Worm (Caenorhabditis elegans) whole organism, L1 larva: ENCODE data around the gene F42G8.8.

Experiments used
- C04F5.9 ChIP-seq: sonication (generic microtip); optimal IDR thresholded peaks from 2 replicates; lab custom pipeline; 2016; ENCODE audit warnings: missing genetic modification characterization, missing compliant biosample characterization
- C16A3.4 ChIP-seq: fragments of 150-350 bp; optimal IDR thresholded peaks from 2 replicates; lab custom pipeline; 2014; ENCODE audit warnings: missing biosample characterization, missing genetic modification characterization
- F16B12.6 ChIP-seq: fragments of 150-350 bp; optimal IDR thresholded peaks from 2 replicates; lab custom pipeline; 2014; ENCODE audit warnings: missing biosample characterization, missing genetic modification characterization
- Y116A8C.19 ChIP-seq: sonication (generic microtip); optimal IDR thresholded peaks from 2 replicates; lab custom pipeline; 2016; ENCODE audit warnings: missing compliant biosample characterization, missing genetic modification characterization, borderline replicate concordance
- blmp-1 ChIP-seq: fragments of 150-350 bp; optimal IDR thresholded peaks from 2 replicates; lab custom pipeline; 2014; ENCODE audit warnings: missing biosample characterization, missing genetic modification characterization
- ceh-63 ChIP-seq: fragments of 200-800 bp; sonication (Bioruptor generic); optimal IDR thresholded peaks from 2 replicates; lab custom pipeline; 2018; ENCODE audit warnings: mild to moderate bottlenecking, missing genetic modification characterization, missing compliant biosample characterization
- ceh-90 ChIP-seq: sonication (generic microtip); optimal IDR thresholded peaks from 2 replicates; lab custom pipeline; 2016; ENCODE audit warnings: missing genetic modification characterization, missing compliant biosample characterization
- dpl-1 ChIP-seq, 3 experiments: fragments of 150-350 bp in 2 of 3; sonication (generic microtip) in 1 of 3; optimal IDR thresholded peaks; 2 replicates each; lab custom pipeline; 2014 to 2017; ENCODE audit warnings: missing biosample characterization in 3 of 3, missing genetic modification characterization in 3 of 3, missing genetic modification reagents in 3 of 3
- efl-1 ChIP-seq, 4 experiments: fragments of 150-350 bp; optimal IDR thresholded peaks in 3 of 4; peaks in 1 of 4; 1 replicate in 1 of 4; 2 replicates in 3 of 4; lab custom pipeline; 2014; ENCODE audit warnings: missing biosample characterization in 2 of 4, missing genetic modification characterization in 2 of 4, missing genetic modification reagents in 2 of 4
- elt-2 ChIP-seq: sonication (generic microtip); optimal IDR thresholded peaks from 2 replicates; lab custom pipeline; 2016; ENCODE audit warnings: missing genetic modification characterization, mild to moderate bottlenecking, inconsistent platforms, missing compliant biosample characterization, missing genetic modification reagents
- elt-3 ChIP-seq, 6 experiments: fragments of 150-350 bp in 1 of 6; sonication (generic microtip); optimal IDR thresholded peaks; 2 replicates each; lab custom pipeline; 2017 to 2018; ENCODE audit warnings: missing biosample characterization in 6 of 6, missing genetic modification characterization in 6 of 6, inconsistent platforms in 1 of 6
- fkh-10 ChIP-seq: sonication (generic microtip); optimal IDR thresholded peaks from 2 replicates; lab custom pipeline; 2017; ENCODE audit warnings: missing biosample characterization, missing genetic modification reagents, missing genetic modification characterization
- fkh-4 ChIP-seq: sonication (generic microtip); optimal IDR thresholded peaks from 2 replicates; lab custom pipeline; 2016; ENCODE audit warnings: missing compliant biosample characterization, missing genetic modification characterization, borderline replicate concordance
- fkh-8 ChIP-seq: sonication (generic microtip); optimal IDR thresholded peaks from 2 replicates; lab custom pipeline; 2016; ENCODE audit warnings: mild to moderate bottlenecking, missing genetic modification characterization, missing compliant biosample characterization
- fos-1 ChIP-seq: fragments of 150-350 bp; optimal IDR thresholded peaks from 2 replicates; lab custom pipeline; 2014; ENCODE audit warnings: missing biosample characterization, missing genetic modification characterization
- hpl-2 ChIP-seq: fragments of 150-350 bp; optimal IDR thresholded peaks from 2 replicates; lab custom pipeline; 2014; ENCODE audit warnings: missing biosample characterization, missing genetic modification reagents, missing genetic modification characterization
- irx-1 ChIP-seq: sonication (generic microtip); optimal IDR thresholded peaks from 2 replicates; lab custom pipeline; 2016; ENCODE audit warnings: missing genetic modification characterization, missing compliant biosample characterization
- lin-14 ChIP-seq: fragments of 200-800 bp; sonication (Bioruptor generic); optimal IDR thresholded peaks from 2 replicates; lab custom pipeline; 2018; ENCODE audit warnings: mild to moderate bottlenecking, missing genetic modification characterization, moderate library complexity, missing compliant biosample characterization
- lin-35 ChIP-seq, 2 experiments: fragments of 150-350 bp; optimal IDR thresholded peaks; 2 replicates each; lab custom pipeline; 2014; ENCODE audit warnings: missing biosample characterization in 2 of 2, missing genetic modification characterization in 2 of 2, missing genetic modification reagents in 2 of 2
- lin-39 ChIP-seq: fragments of 150-350 bp; optimal IDR thresholded peaks from 2 replicates; lab custom pipeline; 2014; ENCODE audit warnings: missing biosample characterization, missing genetic modification reagents, missing genetic modification characterization
- lir-3 ChIP-seq: sonication (generic microtip); optimal IDR thresholded peaks from 2 replicates; lab custom pipeline; 2016; ENCODE audit warnings: mild to moderate bottlenecking, missing genetic modification characterization, moderate library complexity, missing compliant biosample characterization; ENCODE audit not compliant: poor library complexity
- lsy-2 ChIP-seq, 2 experiments: fragments of 150-350 bp; optimal IDR thresholded peaks; 2 replicates each; lab custom pipeline; 2014; ENCODE audit warnings: missing biosample characterization in 2 of 2, missing genetic modification characterization in 2 of 2
- mdl-1 ChIP-seq, 2 experiments: fragments of 150-350 bp; optimal IDR thresholded peaks; 2 replicates each; lab custom pipeline; 2014 to 2017; ENCODE audit warnings: missing biosample characterization in 2 of 2, missing genetic modification characterization in 2 of 2, inconsistent platforms in 1 of 2
- mep-1 ChIP-seq: fragments of 150-350 bp; optimal IDR thresholded peaks from 2 replicates; lab custom pipeline; 2014; ENCODE audit warnings: missing biosample characterization, missing genetic modification characterization
- nhr-19 ChIP-seq: fragments of 200-800 bp; sonication (Bioruptor generic); conservative IDR thresholded peaks from 2 replicates; pipeline ENCODE4 v1.3.6; 2022; ENCODE audit warnings: missing genetic modification characterization, missing compliant biosample characterization
- nhr-20 ChIP-seq: sonication (generic microtip); optimal IDR thresholded peaks from 2 replicates; lab custom pipeline; 2016; ENCODE audit warnings: mild to moderate bottlenecking, missing genetic modification characterization, missing compliant biosample characterization
- nhr-71 ChIP-seq: sonication (generic microtip); optimal IDR thresholded peaks from 2 replicates; lab custom pipeline; 2016; ENCODE audit warnings: mild to moderate bottlenecking, missing genetic modification characterization, moderate library complexity, missing compliant biosample characterization
- nhr-76 ChIP-seq: sonication (generic microtip); optimal IDR thresholded peaks from 2 replicates; lab custom pipeline; 2017; ENCODE audit warnings: missing biosample characterization, missing genetic modification characterization
- nhr-84 ChIP-seq: sonication (generic microtip); optimal IDR thresholded peaks from 2 replicates; lab custom pipeline; 2017; ENCODE audit warnings: missing biosample characterization, missing genetic modification characterization
- nhr-85 ChIP-seq: sonication (generic microtip); peaks from one replicate; lab custom pipeline; 2016; ENCODE audit warnings: missing genetic modification characterization, inconsistent platforms, missing compliant biosample characterization
- nhr-90 ChIP-seq: sonication (generic microtip); optimal IDR thresholded peaks from 2 replicates; lab custom pipeline; 2016; ENCODE audit warnings: mild to moderate bottlenecking, missing genetic modification characterization, missing compliant biosample characterization; ENCODE audit not compliant: poor library complexity
- pag-3 ChIP-seq: sonication (generic microtip); optimal IDR thresholded peaks from 2 replicates; lab custom pipeline; 2017; ENCODE audit warnings: missing genetic modification characterization, mild to moderate bottlenecking, missing compliant biosample characterization, antibody characterized with exemption, borderline replicate concordance; ENCODE audit not compliant: insufficient read depth
- pqm-1 ChIP-seq: sonication (generic microtip); optimal IDR thresholded peaks from 3 replicates; lab custom pipeline; 2017; ENCODE audit warnings: missing biosample characterization, missing genetic modification characterization
- rnt-1 ChIP-seq: sonication (generic microtip); optimal IDR thresholded peaks from 2 replicates; lab custom pipeline; 2016; ENCODE audit warnings: mild to moderate bottlenecking, missing genetic modification characterization, moderate library complexity, missing compliant biosample characterization
- snpc-4 ChIP-seq: fragments of 150-350 bp; optimal IDR thresholded peaks from 2 replicates; lab custom pipeline; 2014; ENCODE audit warnings: missing biosample characterization, missing genetic modification characterization
- snu-23 ChIP-seq: sonication (generic microtip); optimal IDR thresholded peaks from 2 replicates; lab custom pipeline; 2016; ENCODE audit warnings: missing genetic modification characterization, missing compliant biosample characterization
- sptf-1 ChIP-seq: fragments of 150-350 bp; optimal IDR thresholded peaks from 2 replicates; lab custom pipeline; 2014; ENCODE audit warnings: missing biosample characterization, missing genetic modification characterization
- tbx-2 ChIP-seq: sonication (generic microtip); optimal IDR thresholded peaks from 2 replicates; lab custom pipeline; 2016; ENCODE audit warnings: missing genetic modification characterization, missing compliant biosample characterization
- unc-130 ChIP-seq: fragments of 150-350 bp; optimal IDR thresholded peaks from 2 replicates; lab custom pipeline; 2017; ENCODE audit warnings: missing biosample characterization, missing genetic modification characterization, inconsistent platforms
- unc-30 ChIP-seq: sonication (generic microtip); optimal IDR thresholded peaks from 2 replicates; lab custom pipeline; 2017; ENCODE audit warnings: missing biosample characterization, missing genetic modification characterization
- unc-62 ChIP-seq: fragments of 150-350 bp; optimal IDR thresholded peaks from 2 replicates; lab custom pipeline; 2014; ENCODE audit warnings: missing biosample characterization, missing genetic modification reagents, missing genetic modification characterization
- xbp-1 ChIP-seq: sonication (generic microtip); optimal IDR thresholded peaks from 2 replicates; lab custom pipeline; 2016; ENCODE audit warnings: missing genetic modification characterization, missing compliant biosample characterization
- zag-1 ChIP-seq: fragments of 150-350 bp; optimal IDR thresholded peaks from 2 replicates; lab custom pipeline; 2014; ENCODE audit warnings: missing biosample characterization, missing genetic modification characterization
- ztf-11 ChIP-seq, 2 experiments: sonication (generic microtip); optimal IDR thresholded peaks; 2 replicates each; lab custom pipeline; 2016 to 2017; ENCODE audit warnings: missing genetic modification characterization in 2 of 2, missing biosample characterization in 1 of 2, missing compliant biosample characterization in 1 of 2
- ztf-4 ChIP-seq: fragments of 150-350 bp; optimal IDR thresholded peaks from 2 replicates; lab custom pipeline; 2014; ENCODE audit warnings: missing biosample characterization, missing genetic modification characterization

The F42G8.8 gene

DNA sequence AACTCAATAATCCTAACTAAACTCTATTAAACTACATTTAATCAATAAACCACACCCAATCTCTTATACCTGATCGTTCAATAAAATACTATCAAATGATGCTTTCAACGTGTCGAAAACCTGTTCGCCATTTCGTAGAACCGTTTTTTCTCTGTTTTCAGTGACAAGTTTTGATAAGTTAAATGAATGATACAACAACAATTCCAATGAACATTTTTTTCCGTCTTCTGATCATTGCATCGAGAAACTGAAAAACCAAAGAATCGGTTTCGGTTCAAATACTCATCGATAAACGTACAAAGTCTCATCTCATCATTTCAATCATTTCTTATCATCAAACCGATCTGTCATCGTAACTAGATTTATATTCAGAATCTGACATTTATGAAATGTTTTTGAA is 15.7 kb upstream of the F42G8.8 start:
- TF ChIP-seq F16B12.6 (tag; lab: Kevin White, UChicago) (no peak), irx-1 (tag; lab: Kevin White, UChicago) (no peak), xbp-1 (tag; lab: Kevin White, UChicago) (no peak), sptf-1 (tag; lab: Kevin White, UChicago) (no peak), elt-2 (tag; lab: Kevin White, UChicago) (no peak), blmp-1 (peak; percentile 34), snpc-4 (no peak), lin-14 (GFP tag; lab: Kevin White, UChicago) (peak; percentile 26), hpl-2 (GFP tag; lab: Kevin White, UChicago) (no peak), elt-3 (tag; optimal IDR thresholded peaks at IDR 0.05; lab: Kevin White, UChicago) (peak in 5 of 6 experiments; percentile 16 to 83 (median 64)), mep-1 (tag; lab: Kevin White, UChicago) (no peak), nhr-90 (tag; lab: Kevin White, UChicago) (peak; percentile 12), lin-35 (GFP tag; optimal IDR thresholded peaks at IDR 0.05; lab: Kevin White, UChicago) (peak in 1 of 2 experiments; percentile 21), unc-62 (GFP tag; lab: Kevin White, UChicago) (no peak), nhr-85 (peak; percentile 86), nhr-19 (no peak), nhr-71 (peak; percentile 43), nhr-20 (tag; lab: Kevin White, UChicago) (peak; percentile 86), ztf-11 (tag; optimal IDR thresholded peaks at IDR 0.05; lab: Kevin White, UChicago) (no peak), dpl-1 (GFP tag; optimal IDR thresholded peaks at IDR 0.05; lab: Kevin White, UChicago) (no peak), tbx-2 (tag; lab: Kevin White, UChicago) (peak; percentile 32), unc-130 (tag; lab: Kevin White, UChicago) (no peak), snu-23 (GFP tag; lab: Kevin White, UChicago) (peak; percentile 0)

DNA sequence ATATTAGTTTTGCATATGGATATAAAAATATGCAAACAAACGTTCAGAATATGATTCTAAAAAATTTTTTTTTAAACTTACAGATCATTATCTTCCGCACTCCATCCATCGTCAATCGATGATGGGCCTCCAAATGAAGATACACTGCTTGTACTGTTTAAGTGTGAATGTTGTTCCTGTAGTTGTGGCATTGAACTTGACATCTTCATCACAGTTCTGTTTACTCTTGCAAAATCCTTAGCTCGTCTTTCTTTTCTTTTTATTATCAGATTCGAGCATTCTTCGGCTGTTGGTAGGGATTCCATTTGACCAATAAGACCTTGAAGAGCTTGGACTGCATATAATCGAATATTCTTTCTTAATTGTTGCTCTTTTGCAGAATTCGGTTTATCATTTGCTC is 13.8 kb upstream of the F42G8.8 start:
- TF ChIP-seq pag-3 (tag; lab: Kevin White, UChicago), result no peak
- TF ChIP-seq sptf-1 (tag; lab: Kevin White, UChicago), result no peak
- no peak for TF ChIP-seq lin-39 (tag; lab: Kevin White, UChicago)
- TF ChIP-seq ceh-63 (GFP tag; lab: Kevin White, UChicago), result no peak
- no peak for TF ChIP-seq snu-23 (GFP tag; lab: Kevin White, UChicago)
- TF ChIP-seq ztf-4, result no peak
- no peak for TF ChIP-seq pqm-1 (tag; lab: Kevin White, UChicago)
- TF ChIP-seq lin-35 (GFP tag; optimal IDR thresholded peaks at IDR 0.05; lab: Kevin White, UChicago), result no peak
- TF ChIP-seq nhr-76 (tag; lab: Kevin White, UChicago), result no peak
- no peak for TF ChIP-seq lir-3 (tag; lab: Kevin White, UChicago)
- no peak for TF ChIP-seq fkh-4
- no peak for TF ChIP-seq zag-1 (tag; lab: Kevin White, UChicago)
- no peak for TF ChIP-seq unc-30
- TF ChIP-seq fos-1, result no peak

DNA sequence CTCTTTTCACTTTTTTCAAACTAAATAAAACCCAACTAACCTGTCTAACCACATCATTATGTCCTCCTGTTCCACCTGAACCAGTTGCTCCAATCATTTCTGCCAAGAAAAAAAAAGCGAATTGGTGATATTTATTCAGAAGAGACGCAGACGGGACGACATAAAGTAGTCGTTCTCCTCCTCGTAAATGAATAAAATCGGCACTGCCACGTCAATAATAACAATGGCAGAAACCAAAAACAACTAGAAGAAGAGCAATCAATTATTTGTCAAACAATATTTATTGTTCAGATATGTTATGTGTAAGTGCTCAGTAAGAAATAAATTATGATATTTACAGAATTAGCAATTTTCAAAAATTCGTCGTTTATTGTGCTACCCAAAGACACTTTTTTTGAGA is 11.4 kb upstream of the F42G8.8 start, which contains the start of gene rabs-5:
Gene rabs-5, minus strand, starts transcription at position 101 of the 400 bp plus-strand sequence.
- no peak for TF ChIP-seq unc-62 (GFP tag; lab: Kevin White, UChicago)
- TF ChIP-seq C16A3.4, result no peak
- no peak for TF ChIP-seq pag-3 (tag; lab: Kevin White, UChicago)
- TF ChIP-seq sptf-1 (tag; lab: Kevin White, UChicago), result no peak
- TF ChIP-seq nhr-71, result no peak

DNA sequence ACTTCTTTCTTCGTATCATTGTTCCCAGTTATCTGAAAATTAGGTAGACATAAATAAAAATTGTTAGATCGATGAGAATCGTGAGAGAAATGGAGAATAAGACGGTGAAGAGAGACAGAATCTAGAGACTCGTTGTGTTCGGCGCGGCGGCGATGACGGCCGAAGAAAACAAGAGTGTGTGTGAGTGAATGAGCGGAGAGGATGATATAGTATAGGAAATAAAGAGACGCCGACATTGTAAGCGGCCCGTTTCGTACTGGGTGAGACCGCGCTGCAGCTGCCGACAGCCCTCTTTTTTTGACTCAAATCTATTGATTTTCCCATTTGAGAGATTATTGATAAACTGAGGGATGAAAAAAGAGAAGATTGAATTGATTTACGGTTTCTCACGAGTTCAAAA is 6.7 kb upstream of the F42G8.8 start, which contains the start of gene Y42H9AR.4:
Gene Y42H9AR.4, minus strand, starts transcription at position 32 of the 400 bp plus-strand sequence.
- TF ChIP-seq efl-1 (optimal IDR thresholded peaks at IDR 0.05; lab: Kevin White, UChicago) (peak in 1 of 2 experiments; percentile 16), efl-1 (GFP tag; optimal IDR thresholded peaks at IDR 0.05 in 1 of 2; lab: Kevin White, UChicago) (peak in 1 of 2 experiments; percentile 73), snu-23 (GFP tag; lab: Kevin White, UChicago) (peak; percentile 57), lin-14 (GFP tag; lab: Kevin White, UChicago) (peak; percentile 80), nhr-84 (tag; lab: Kevin White, UChicago) (no peak), nhr-90 (tag; lab: Kevin White, UChicago) (no peak), fkh-10 (GFP tag; lab: Kevin White, UChicago) (no peak), F16B12.6 (tag; lab: Kevin White, UChicago) (peak; percentile 36), lsy-2 (tag; optimal IDR thresholded peaks at IDR 0.05; lab: Kevin White, UChicago) (peak; percentile 13), fkh-8 (tag; lab: Kevin White, UChicago) (peak; percentile 4), fos-1 (no peak), rnt-1 (tag; lab: Kevin White, UChicago) (peak; percentile 43), sptf-1 (tag; lab: Kevin White, UChicago) (no peak), nhr-85 (no peak), lin-35 (GFP tag; optimal IDR thresholded peaks at IDR 0.05; lab: Kevin White, UChicago) (peak in 1 of 2 experiments; percentile 8), Y116A8C.19 (tag; lab: Kevin White, UChicago) (no peak), C04F5.9 (tag; lab: Kevin White, UChicago) (no peak), nhr-71 (peak; percentile 30), mdl-1 (tag; optimal IDR thresholded peaks at IDR 0.05; lab: Kevin White, UChicago) (peak in 1 of 2 experiments; percentile 3), ceh-90 (no peak)
